Fruit fly (Drosophila melanogaster) whole organism, embryonic: ENCODE data around the gene Ube3a.
A peak's percentile ranks its signal among the peaks of the same experiment; 100 is the strongest.

Source experiments
- Bgb ChIP-seq: fragments of 200-800 bp; sonication (Bioruptor generic); IDR thresholded peaks from 2 replicates; pipeline ENCODE4 v1.3.6; 2022; ENCODE audit warnings: missing biosample characterization, missing genetic modification characterization; ENCODE audit not compliant: partially characterized antibody
- CG16815 ChIP-seq: fragments of 200-800 bp; sonication (Bioruptor generic); optimal IDR thresholded peaks from 3 replicates; lab custom pipeline; 2017; ENCODE audit warnings: missing biosample characterization, mild to moderate bottlenecking, missing genetic modification characterization
- CG17361 ChIP-seq: fragments of 200-800 bp; sonication (Bioruptor generic); IDR thresholded peaks from 3 replicates; pipeline ENCODE4 v1.3.6; 2022; ENCODE audit warnings: missing biosample characterization, missing genetic modification characterization
- CG33213 ChIP-seq: fragments of 200-800 bp; sonication (Bioruptor generic); optimal IDR thresholded peaks from 3 replicates; lab custom pipeline; 2016; ENCODE audit warnings: missing biosample characterization, missing genetic modification characterization
- CG8388 ChIP-seq: fragments of 200-800 bp; sonication (Bioruptor generic); optimal IDR thresholded peaks from 2 replicates; lab custom pipeline; 2019; ENCODE audit warnings: missing biosample characterization, mild to moderate bottlenecking, missing genetic modification characterization, moderate library complexity
- CG9876 ChIP-seq: fragments of 200-800 bp; sonication (Bioruptor generic); optimal IDR thresholded peaks from 2 replicates; lab custom pipeline; 2016; ENCODE audit warnings: missing biosample characterization, missing genetic modification characterization
- Dfd ChIP-seq, 2 experiments: fragments of >200 bp; optimal IDR thresholded peaks; 2 replicates each; lab custom pipeline; 2017; ENCODE audit warnings: missing biosample characterization in 2 of 2, missing genetic modification characterization in 2 of 2
- Hand ChIP-seq: fragments of 200-800 bp; sonication (Bioruptor generic); optimal IDR thresholded peaks from 2 replicates; lab custom pipeline; 2017; ENCODE audit warnings: mild to moderate bottlenecking, missing biosample characterization, missing genetic modification reagents, missing genetic modification characterization
- crc ChIP-seq: fragments of 200-800 bp; sonication (Bioruptor generic); optimal IDR thresholded peaks from 2 replicates; lab custom pipeline; 2016; ENCODE audit warnings: missing biosample characterization, missing genetic modification characterization
- dati ChIP-seq: fragments of 200-800 bp; sonication (Bioruptor generic); IDR thresholded peaks from 2 replicates; pipeline ENCODE4 v1.3.6; 2022; ENCODE audit warnings: missing biosample characterization, missing genetic modification characterization
- fd64A ChIP-seq: fragments of 200-800 bp; sonication (Bioruptor generic); optimal IDR thresholded peaks from 3 replicates; lab custom pipeline; 2018; ENCODE audit warnings: missing biosample characterization, mild to moderate bottlenecking, missing genetic modification characterization
- fu2 ChIP-seq: fragments of 200-800 bp; sonication (Bioruptor generic); optimal IDR thresholded peaks from 2 replicates; lab custom pipeline; 2016; ENCODE audit warnings: missing biosample characterization, missing genetic modification characterization
- h ChIP-seq: fragments of >200 bp; optimal IDR thresholded peaks from 2 replicates; lab custom pipeline; 2017
- insv ChIP-seq, 2 experiments: fragments of 200-800 bp; sonication (Bioruptor generic); optimal IDR thresholded peaks; 3 replicates each; lab custom pipeline; 2016 to 2018; ENCODE audit warnings: missing biosample characterization in 2 of 2, missing genetic modification characterization in 2 of 2

DNA sequence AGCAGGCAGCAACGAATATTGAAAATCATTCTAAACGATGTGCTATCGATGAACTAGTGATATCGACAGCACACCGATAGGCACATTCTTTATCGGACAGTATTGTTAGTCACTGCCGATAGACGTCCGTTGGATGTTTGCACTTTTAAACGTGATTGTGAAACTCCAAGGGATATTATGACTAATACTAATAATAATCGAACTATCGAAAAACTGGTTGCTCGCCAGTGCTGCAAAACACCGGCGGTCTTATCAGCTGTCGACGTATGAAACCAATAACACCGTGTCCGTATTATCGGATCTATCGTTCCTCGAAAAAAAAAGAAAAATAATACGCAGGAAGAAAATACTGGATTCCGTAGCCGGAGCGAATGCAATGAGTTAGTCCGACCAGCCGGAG is at the start of gene Ube3a, which contains the start of gene CG7600:
- peak; percentile 28 for TF ChIP-seq Hand (GFP tag; lab: Kevin White, UChicago)
- TF ChIP-seq insv (GFP tag; optimal IDR thresholded peaks at IDR 0.05; lab: Kevin White, UChicago), result peak in 1 of 2 experiments; percentile 73
- peak; percentile 100 for TF ChIP-seq Bgb (GFP tag; lab: Robert Waterston, UW)
- TF ChIP-seq h (lab: Kevin White, UChicago), result no peak
- no peak for TF ChIP-seq CG9876 (GFP tag; lab: Kevin White, UChicago)
- 0 out of 3 replicates have a peak, but pooled peaks have one; percentile 41 for TF ChIP-seq CG17361 (GFP tag; lab: Robert Waterston, UW)
- no peak for TF ChIP-seq CG8388 (GFP tag; lab: Kevin White, UChicago)
- no peak for TF ChIP-seq dati (GFP tag; lab: Robert Waterston, UW)
- TF ChIP-seq CG16815 (GFP tag; lab: Kevin White, UChicago), result no peak
- peak; percentile 31 for TF ChIP-seq CG33213 (GFP tag; lab: Kevin White, UChicago)
- no peak for TF ChIP-seq fd64A (GFP tag; lab: Kevin White, UChicago)
- peak; percentile 36 for TF ChIP-seq fu2 (GFP tag; lab: Kevin White, UChicago)
- TF ChIP-seq Dfd (GFP tag; optimal IDR thresholded peaks at IDR 0.05; lab: Kevin White, UChicago), result no peak
- no peak for TF ChIP-seq crc
